Worm (Caenorhabditis elegans): ENCODE data around the gene F13E9.15.

- TF ChIP-seq egl-44 (GFP tag; IDR thresholded peaks at IDR 0.05) (no peak), nfya-1 (tag; optimal IDR thresholded peaks at IDR 0.05; ENCODE audit: borderline replicate concordance, insufficient read depth) (no peak), T07F8.4 (tag; optimal IDR thresholded peaks at IDR 0.05) (no peak), ets-4 (GFP tag; optimal IDR thresholded peaks at IDR 0.05) (no peak), chd-7 (tag; optimal IDR thresholded peaks at IDR 0.05) (no peak), Y67H2A.10 (GFP tag; conservative IDR thresholded peaks at IDR 0.05) (no peak)
These were observed 38.5 kb downstream of the F13E9.15 start for ce11 chrIV:10851136-10851535.
